Fruit fly (Drosophila melanogaster) whole organism, adult: Measurements from ENCODE around the gene Jon99Cii.

Source experiments
- CG11617 ChIP-seq: fragments of 200-800 bp; sonication (Bioruptor generic); optimal IDR thresholded peaks from 2 replicates; lab custom pipeline; 2017; ENCODE audit warnings: mild to moderate bottlenecking, missing biosample characterization, missing genetic modification reagents, missing genetic modification characterization
- CG1620 ChIP-seq: fragments of 200-800 bp; sonication (Bioruptor generic); optimal IDR thresholded peaks from 2 replicates; lab custom pipeline; 2016; ENCODE audit warnings: missing biosample characterization, missing genetic modification characterization
- CG33017 ChIP-seq: fragments of 200-800 bp; sonication (Bioruptor generic); optimal IDR thresholded peaks from 2 replicates; lab custom pipeline; 2018; ENCODE audit warnings: missing biosample characterization, mild to moderate bottlenecking, missing genetic modification characterization, moderate library complexity
- CG5204 ChIP-seq: fragments of 200-800 bp; sonication (Bioruptor generic); optimal IDR thresholded peaks from 2 replicates; lab custom pipeline; 2016; ENCODE audit warnings: missing biosample characterization, missing genetic modification characterization
- Clk ChIP-seq: fragments of 200-800 bp; sonication (Bioruptor generic); optimal IDR thresholded peaks from 2 replicates; lab custom pipeline; 2017; ENCODE audit warnings: missing biosample characterization, missing genetic modification characterization
- Crg-1 ChIP-seq: fragments of 200-800 bp; sonication (Bioruptor generic); optimal IDR thresholded peaks from 2 replicates; lab custom pipeline; 2016; ENCODE audit warnings: missing biosample characterization, missing genetic modification characterization
- Hr96 ChIP-seq: fragments of 200-800 bp; sonication (Bioruptor generic); optimal IDR thresholded peaks from 2 replicates; lab custom pipeline; 2016; ENCODE audit warnings: missing biosample characterization, missing genetic modification characterization
- Mnt ChIP-seq: fragments of 200-800 bp; sonication (Bioruptor generic); optimal IDR thresholded peaks from 2 replicates; lab custom pipeline; 2016; ENCODE audit warnings: missing biosample characterization, mild to moderate bottlenecking, missing genetic modification characterization
- cnc ChIP-seq, 2 experiments: fragments of >200 bp; optimal IDR thresholded peaks; 2 replicates each; lab custom pipeline; 2017
- kay ChIP-seq: fragments of 200-800 bp; sonication (Bioruptor generic); peaks from one replicate; lab custom pipeline; 2016; ENCODE audit warnings: missing biosample characterization, missing genetic modification characterization, borderline replicate concordance
- ovo ChIP-seq: fragments of 200-800 bp; sonication (Bioruptor generic); optimal IDR thresholded peaks from 2 replicates; lab custom pipeline; 2016; ENCODE audit warnings: missing biosample characterization, missing genetic modification characterization

dm6 chr3R:29899635-29900034 lies 24.8 kb downstream of the Jon99Cii start:
- TF ChIP-seq Hr96 (GFP tag; lab: Kevin White, UChicago) (no peak), Mnt (GFP tag; lab: Kevin White, UChicago) (no peak), CG1620 (GFP tag; lab: Kevin White, UChicago) (no peak), CG5204 (GFP tag; lab: Kevin White, UChicago) (no peak), CG11617 (GFP tag; lab: Kevin White, UChicago) (no peak), Clk (no peak), cnc (optimal IDR thresholded peaks at IDR 0.05; lab: Kevin White, UChicago) (no peak), kay (no peak), ovo (GFP tag; lab: Kevin White, UChicago) (no peak), Crg-1 (no peak), CG33017 (tag; lab: Kevin White, UChicago) (no peak)
